Fruit fly (Drosophila melanogaster) Kc167 (cell line): ENCODE results near the gene CG31055.

Source experiments
- Myc ChIP-seq: fragments of >200 bp; optimal IDR thresholded peaks from 2 replicates; lab custom pipeline; 2017; ENCODE audit warnings: missing external identifiers
- Sin3A ChIP-seq: fragments of >200 bp; optimal IDR thresholded peaks from 2 replicates; lab custom pipeline; 2018; ENCODE audit warnings: missing external identifiers

- TF ChIP-seq Sin3A: no peak
- TF ChIP-seq Myc (lab: Kevin White, UChicago): no peak
Observed at dm6 chr3R:27647817-27648216, 40.1 kb downstream of the CG31055 start.
